Worm (Caenorhabditis elegans) whole organism, young adult: ENCODE data around the gene srr-6.

ENCODE experiments used
- B0336.3 ChIP-seq: fragments of 200-800 bp; sonication (Bioruptor generic); IDR thresholded peaks from 2 replicates; pipeline ENCODE4 v1.3.6; 2022; ENCODE audit warnings: missing genetic modification characterization, missing compliant biosample characterization
- F52B5.7 ChIP-seq: sonication (generic microtip); optimal IDR thresholded peaks from 2 replicates; lab custom pipeline; 2016; ENCODE audit warnings: mild to moderate bottlenecking, missing genetic modification characterization, missing compliant biosample characterization
- F57A8.1 ChIP-seq: fragments of 200-800 bp; sonication (Bioruptor generic); optimal IDR thresholded peaks from 2 replicates; lab custom pipeline; 2018; ENCODE audit warnings: mild to moderate bottlenecking, missing genetic modification characterization, moderate library complexity, missing compliant biosample characterization
- ama-1 ChIP-seq, 3 experiments: fragments of 150-350 bp in 1 of 3; sonication (generic microtip) in 2 of 3; optimal IDR thresholded peaks; 2 replicates each; lab custom pipeline; 2014 to 2018; ENCODE audit warnings: missing biosample characterization in 2 of 3, missing genetic modification characterization in 2 of 3, missing genetic modification reagents in 2 of 3
- ceh-79 ChIP-seq: sonication (generic microtip); optimal IDR thresholded peaks from 2 replicates; lab custom pipeline; 2017; ENCODE audit warnings: mild to moderate bottlenecking, missing genetic modification characterization, missing compliant biosample characterization
- dox-1 ChIP-seq: fragments of 200-800 bp; sonication (Bioruptor generic); IDR thresholded peaks from 2 replicates; pipeline ENCODE4 v1.3.6; 2022; ENCODE audit warnings: missing genetic modification reagents, missing genetic modification characterization, missing compliant biosample characterization
- dpff-1 ChIP-seq: sonication (generic microtip); optimal IDR thresholded peaks from 2 replicates; lab custom pipeline; 2017; ENCODE audit warnings: mild to moderate bottlenecking, missing genetic modification characterization, missing compliant biosample characterization
- fkh-3 ChIP-seq: sonication (generic microtip); optimal IDR thresholded peaks from 2 replicates; lab custom pipeline; 2016; ENCODE audit warnings: mild to moderate bottlenecking, missing genetic modification characterization, missing compliant biosample characterization
- hlh-26 ChIP-seq: fragments of 200-800 bp; sonication (Bioruptor generic); conservative IDR thresholded peaks from 2 replicates; pipeline ENCODE4 v1.3.6; 2022; ENCODE audit warnings: missing genetic modification reagents, missing genetic modification characterization, missing compliant biosample characterization
- mel-28 ChIP-seq: sonication (generic microtip); optimal IDR thresholded peaks from 2 replicates; lab custom pipeline; 2016; ENCODE audit warnings: borderline replicate concordance, mild to moderate bottlenecking, missing genetic modification characterization, missing compliant biosample characterization
- pha-4 ChIP-seq: fragments of 150-350 bp; sonication (generic microtip); optimal IDR thresholded peaks from 2 replicates; lab custom pipeline; 2014; ENCODE audit warnings: missing biosample characterization, missing genetic modification reagents, missing genetic modification characterization
- snpc-4 ChIP-seq, 5 experiments: fragments of 150-350 bp in 1 of 5; sonication (generic microtip) in 4 of 5; optimal IDR thresholded peaks; 2 replicates each; lab custom pipeline; 2014 to 2018; ENCODE audit warnings: missing genetic modification characterization in 5 of 5, missing biosample characterization in 3 of 5, antibody characterized with exemption in 2 of 5, mild to moderate bottlenecking in 2 of 5, missing compliant biosample characterization in 2 of 5, missing genotype in 2 of 5, moderate library complexity in 2 of 5, missing genetic modification reagents in 1 of 5
- tbp1 ChIP-seq: fragments of 200-800 bp; sonication (Bioruptor generic); optimal IDR thresholded peaks from 2 replicates; lab custom pipeline; 2018; ENCODE audit warnings: mild to moderate bottlenecking, missing genetic modification characterization, missing compliant biosample characterization

DNA sequence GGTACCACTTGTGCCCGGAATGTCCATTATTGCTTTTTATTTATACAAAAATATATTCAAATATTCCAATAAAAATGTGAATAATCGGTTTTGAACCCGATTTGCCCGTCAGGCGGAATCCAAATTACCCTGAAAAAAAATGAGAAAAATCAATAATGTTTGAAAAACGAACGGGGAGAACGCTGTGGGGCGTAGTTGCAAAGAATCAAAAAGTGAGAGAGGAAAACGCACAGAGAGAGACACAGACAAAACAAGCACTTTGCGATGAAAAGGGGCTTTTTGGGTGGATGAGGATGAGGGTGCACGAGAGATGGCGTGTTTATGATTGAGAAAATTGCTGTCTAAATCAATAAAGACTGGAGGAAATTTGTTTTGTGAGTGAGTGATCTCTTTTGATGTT lies 49.6 kb upstream of the srr-6 start, which contains the start of gene tam-1:
- TF ChIP-seq F57A8.1 (no peak), F52B5.7 (tag; lab: Kevin White, UChicago) (no peak), hlh-26 (GFP tag; lab: Robert Waterston, UW) (no peak), tbp1 (no peak), dox-1 (GFP tag; lab: Robert Waterston, UW) (no peak), ama-1 (optimal IDR thresholded peaks at IDR 0.05; lab: Kevin White, UChicago) (no peak), ama-1 (GFP tag; optimal IDR thresholded peaks at IDR 0.05; lab: Kevin White, UChicago) (no peak), snpc-4 (GFP tag; optimal IDR thresholded peaks at IDR 0.05; lab: Kevin White, UChicago) (no peak), snpc-4 (tag; optimal IDR thresholded peaks at IDR 0.05; lab: Kevin White, UChicago) (no peak), pha-4 (no peak), dpff-1 (tag; lab: Kevin White, UChicago) (no peak), mel-28 (tag; lab: Kevin White, UChicago) (no peak), fkh-3 (tag; lab: Kevin White, UChicago) (no peak), B0336.3 (no peak), ceh-79 (tag; lab: Kevin White, UChicago) (no peak)
